Fruit fly (Drosophila melanogaster) whole organism, wandering third instar larva: ENCODE data around the gene rtet.

Source experiments
- Abd-B ChIP-seq: fragments of >200 bp; optimal IDR thresholded peaks from 2 replicates; lab custom pipeline; 2017; ENCODE audit warnings: missing biosample characterization, missing genetic modification characterization
- CG32264 ChIP-seq: fragments of 200-800 bp; sonication (Bioruptor generic); optimal IDR thresholded peaks from 2 replicates; lab custom pipeline; 2016; ENCODE audit warnings: missing biosample characterization, missing genetic modification characterization
- CG9705 ChIP-seq: fragments of 200-800 bp; sonication (Bioruptor generic); optimal IDR thresholded peaks from 2 replicates; lab custom pipeline; 2018; ENCODE audit warnings: missing biosample characterization, mild to moderate bottlenecking, missing genetic modification characterization
- CrebA ChIP-seq: fragments of 200-800 bp; sonication (Bioruptor generic); optimal IDR thresholded peaks from 2 replicates; lab custom pipeline; 2016; ENCODE audit warnings: missing biosample characterization, mild to moderate bottlenecking, missing genetic modification characterization, borderline replicate concordance
- Dfd ChIP-seq: fragments of >200 bp; optimal IDR thresholded peaks from 2 replicates; lab custom pipeline; 2017; ENCODE audit warnings: missing biosample characterization, missing genetic modification characterization
- Dif ChIP-seq: fragments of 200-275, 200-300 bp; sonication (Bioruptor generic); optimal IDR thresholded peaks from 2 replicates; lab custom pipeline; 2018; ENCODE audit warnings: missing biosample characterization, missing genetic modification characterization; ENCODE audit not compliant: partially characterized antibody
- GATAd ChIP-seq: sonication (Bioruptor generic); optimal IDR thresholded peaks from 2 replicates; lab custom pipeline; 2016; ENCODE audit warnings: missing biosample characterization, missing genetic modification characterization
- HLH106 ChIP-seq: fragments of 200-800 bp; optimal IDR thresholded peaks from 3 replicates; lab custom pipeline; 2019; ENCODE audit warnings: missing biosample characterization, mild to moderate bottlenecking, missing genetic modification characterization, moderate library complexity
- Hnf4 ChIP-seq: fragments of 200-800 bp; sonication (Bioruptor generic); optimal IDR thresholded peaks from 2 replicates; lab custom pipeline; 2016; ENCODE audit warnings: missing biosample characterization, mild to moderate bottlenecking, missing genetic modification characterization
- Hr78 ChIP-seq: fragments of >200 bp; optimal IDR thresholded peaks from 2 replicates; lab custom pipeline; 2017; ENCODE audit warnings: missing biosample characterization, missing genetic modification characterization
- Hr83 ChIP-seq: fragments of 200-300 bp; sonication (Bioruptor generic); optimal IDR thresholded peaks from 2 replicates; lab custom pipeline; 2016; ENCODE audit warnings: missing biosample characterization, mild to moderate bottlenecking, missing genetic modification characterization, moderate library complexity; ENCODE audit not compliant: poor library complexity, severe bottlenecking
- Jra ChIP-seq: sonication (Bioruptor generic); optimal IDR thresholded peaks from 2 replicates; lab custom pipeline; 2016; ENCODE audit warnings: missing biosample characterization, missing genetic modification characterization
- Mio ChIP-seq: sonication (Bioruptor generic); optimal IDR thresholded peaks from 2 replicates; lab custom pipeline; 2016; ENCODE audit warnings: missing biosample characterization, missing genetic modification characterization
- Myc ChIP-seq: fragments of >200 bp; optimal IDR thresholded peaks from 2 replicates; lab custom pipeline; 2017
- N ChIP-seq: fragments of >200 bp; optimal IDR thresholded peaks from 2 replicates; lab custom pipeline; 2018; ENCODE audit warnings: missing biosample characterization, missing external identifiers, missing genetic modification characterization
- OdsH ChIP-seq: fragments of 200-800 bp; sonication (Bioruptor generic); optimal IDR thresholded peaks from 2 replicates; lab custom pipeline; 2016; ENCODE audit warnings: missing biosample characterization, mild to moderate bottlenecking, missing genetic modification characterization
- Rel ChIP-seq, 2 experiments: fragments of 200-800 bp; sonication (Bioruptor generic) in 1 of 2; optimal IDR thresholded peaks; 2 replicates in 1 of 2; 3 replicates in 1 of 2; lab custom pipeline; 2016 to 2019; ENCODE audit warnings: mild to moderate bottlenecking in 2 of 2, missing biosample characterization in 2 of 2, missing genetic modification characterization in 2 of 2, moderate library complexity in 1 of 2
- Sp1 ChIP-seq: fragments of 200-800 bp; sonication (Bioruptor generic); optimal IDR thresholded peaks from 3 replicates; lab custom pipeline; 2019; ENCODE audit warnings: missing biosample characterization, mild to moderate bottlenecking, missing genetic modification characterization, moderate library complexity
- Vsx2 ChIP-seq: fragments of 200-300, 225-300 bp; sonication (Bioruptor generic); optimal IDR thresholded peaks from 2 replicates; lab custom pipeline; 2018; ENCODE audit warnings: missing biosample characterization, missing genetic modification characterization; ENCODE audit not compliant: partially characterized antibody
- br ChIP-seq: fragments of 200-800 bp; sonication (Bioruptor generic); optimal IDR thresholded peaks from 2 replicates; lab custom pipeline; 2016; ENCODE audit warnings: missing biosample characterization, missing genetic modification characterization
- brk ChIP-seq: fragments of 200-800 bp; sonication (Bioruptor generic); optimal IDR thresholded peaks from 2 replicates; lab custom pipeline; 2016; ENCODE audit warnings: missing biosample characterization, mild to moderate bottlenecking, missing genetic modification characterization
- dl ChIP-seq, 2 experiments: fragments of 175-275, 200-275 bp in 1 of 2; fragments of 200-275 bp in 1 of 2; sonication (Bioruptor generic); optimal IDR thresholded peaks; lab custom pipeline; 2018; ENCODE audit warnings: mild to moderate bottlenecking in 2 of 2, missing biosample characterization in 2 of 2, missing genetic modification characterization in 2 of 2, moderate library complexity in 2 of 2; ENCODE audit not compliant: partially characterized antibody in 2 of 2, insufficient read depth in 1 of 2
- dmrt93B ChIP-seq: fragments of 200-800 bp; sonication (Bioruptor generic); optimal IDR thresholded peaks from 2 replicates; lab custom pipeline; 2018; ENCODE audit warnings: missing biosample characterization, mild to moderate bottlenecking, missing genetic modification characterization
- dsf ChIP-seq: sonication (Bioruptor generic); optimal IDR thresholded peaks from 2 replicates; lab custom pipeline; 2016; ENCODE audit warnings: missing biosample characterization, missing genetic modification characterization, borderline replicate concordance
- ey ChIP-seq: fragments of 200-800 bp; sonication (Bioruptor generic); optimal IDR thresholded peaks from 2 replicates; lab custom pipeline; 2016; ENCODE audit warnings: missing biosample characterization, missing genetic modification characterization
- foxo ChIP-seq, 2 experiments: fragments of 200-800 bp; sonication (Bioruptor generic); optimal IDR thresholded peaks; 2 replicates in 1 of 2; 3 replicates in 1 of 2; lab custom pipeline; 2016 to 2017; ENCODE audit warnings: missing biosample characterization in 2 of 2, missing genetic modification characterization in 2 of 2
- fru ChIP-seq: fragments of 200-800 bp; sonication (Bioruptor generic); optimal IDR thresholded peaks from 3 replicates; lab custom pipeline; 2016; ENCODE audit warnings: missing biosample characterization, mild to moderate bottlenecking, missing genetic modification characterization
- h ChIP-seq: fragments of 200-800 bp; sonication (Bioruptor generic); optimal IDR thresholded peaks from 3 replicates; lab custom pipeline; 2016; ENCODE audit warnings: missing biosample characterization, mild to moderate bottlenecking, missing genetic modification characterization
- jim ChIP-seq: fragments of 175-275, 200-325 bp; sonication (Bioruptor generic); optimal IDR thresholded peaks from 2 replicates; lab custom pipeline; 2016; ENCODE audit warnings: missing biosample characterization, mild to moderate bottlenecking, missing genetic modification characterization
- lola ChIP-seq: fragments of >200 bp; optimal IDR thresholded peaks from 2 replicates; lab custom pipeline; 2017; ENCODE audit warnings: missing biosample characterization, missing genetic modification characterization
- pan ChIP-seq: fragments of >200 bp; optimal IDR thresholded peaks from 2 replicates; lab custom pipeline; 2017
- psq ChIP-seq: fragments of 200-800 bp; sonication (Bioruptor generic); optimal IDR thresholded peaks from 3 replicates; lab custom pipeline; 2017; ENCODE audit warnings: missing biosample characterization, mild to moderate bottlenecking, missing genetic modification characterization, moderate library complexity
- rgr ChIP-seq: fragments of 200-800 bp; sonication (Bioruptor generic); optimal IDR thresholded peaks from 3 replicates; lab custom pipeline; 2016; ENCODE audit warnings: missing biosample characterization, mild to moderate bottlenecking, missing genetic modification characterization
- sage ChIP-seq: fragments of 200-800 bp; sonication (Bioruptor generic); optimal IDR thresholded peaks from 2 replicates; lab custom pipeline; 2016; ENCODE audit warnings: missing biosample characterization, mild to moderate bottlenecking, missing genetic modification characterization
- sv ChIP-seq: fragments of 200-800 bp; sonication (Bioruptor generic); optimal IDR thresholded peaks from 3 replicates; lab custom pipeline; 2016; ENCODE audit warnings: missing biosample characterization, missing genetic modification characterization
- tai ChIP-seq: sonication (Bioruptor generic); optimal IDR thresholded peaks from 2 replicates; lab custom pipeline; 2016; ENCODE audit warnings: missing biosample characterization, missing genetic modification characterization
- usp ChIP-seq: fragments of >200 bp; optimal IDR thresholded peaks from 2 replicates; lab custom pipeline; 2017; ENCODE audit warnings: missing biosample characterization, missing genetic modification characterization
- woc ChIP-seq: sonication (Bioruptor generic); optimal IDR thresholded peaks from 2 replicates; lab custom pipeline; 2016; ENCODE audit warnings: missing biosample characterization, mild to moderate bottlenecking, missing genetic modification characterization

The rtet gene

dm6 chr3R:21141341-21141740, 33.1 kb downstream of the rtet start:
- TF ChIP-seq jim (GFP tag; lab: Kevin White, UChicago), result no peak
- TF ChIP-seq sv, result no peak
- TF ChIP-seq Vsx2, result no peak
- no peak for TF ChIP-seq dl (GFP tag; optimal IDR thresholded peaks at IDR 0.05; lab: Kevin White, UChicago; ENCODE audit: insufficient read depth in 1 of 2, partially characterized antibody in 2 of 2)
- no peak for TF ChIP-seq Jra
- no peak for TF ChIP-seq CrebA

DNA sequence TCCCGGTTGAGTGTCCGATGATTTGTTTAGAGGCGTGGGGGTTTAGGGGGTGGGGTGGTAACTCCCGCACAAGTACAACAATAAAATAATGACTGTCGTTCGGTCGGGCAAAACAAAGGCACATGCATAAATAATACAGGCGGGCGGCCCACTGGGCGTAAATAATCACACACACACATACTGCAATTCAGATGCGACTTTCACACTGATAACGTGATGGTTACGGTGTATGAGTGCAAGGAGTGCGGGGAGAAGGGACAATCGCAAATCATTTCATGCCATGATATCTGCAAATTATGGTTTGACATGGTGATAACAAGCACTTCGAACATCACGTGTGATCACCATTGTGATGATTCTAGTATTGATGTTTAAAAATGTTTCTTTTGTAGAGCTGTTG, 41.8 kb downstream of the rtet start:
- no peak for TF ChIP-seq Dif (GFP tag; lab: Kevin White, UChicago)
- no peak for TF ChIP-seq tai (GFP tag; lab: Kevin White, UChicago)
- TF ChIP-seq dmrt93B (GFP tag; lab: Kevin White, UChicago), result no peak
- TF ChIP-seq jim (GFP tag; lab: Kevin White, UChicago), result no peak
- no peak for TF ChIP-seq Dfd (GFP tag; lab: Kevin White, UChicago)
- no peak for TF ChIP-seq dsf (GFP tag; lab: Kevin White, UChicago)
- no peak for TF ChIP-seq sage (GFP tag; lab: Kevin White, UChicago)
- TF ChIP-seq OdsH (GFP tag; lab: Kevin White, UChicago), result no peak
- no peak for TF ChIP-seq psq (GFP tag; lab: Kevin White, UChicago)
- no peak for TF ChIP-seq brk (GFP tag; lab: Kevin White, UChicago)
- TF ChIP-seq usp (GFP tag; lab: Kevin White, UChicago), result no peak
- peak; percentile 17 for TF ChIP-seq Sp1 (GFP tag; lab: Kevin White, UChicago)
- TF ChIP-seq br, result peak; percentile 50
- TF ChIP-seq woc (GFP tag; lab: Kevin White, UChicago), result no peak
- TF ChIP-seq Rel (GFP tag; optimal IDR thresholded peaks at IDR 0.05; lab: Kevin White, UChicago), result no peak
- peak; percentile 42 for TF ChIP-seq Rel (tag; optimal IDR thresholded peaks at IDR 0.05; lab: Kevin White, UChicago)
- no peak for TF ChIP-seq Hr83 (GFP tag; lab: Kevin White, UChicago)
- no peak for TF ChIP-seq lola (GFP tag; lab: Kevin White, UChicago)
- no peak for TF ChIP-seq Vsx2
- peak; percentile 3 for TF ChIP-seq fru (GFP tag; lab: Kevin White, UChicago)
- peak; percentile 15 for TF ChIP-seq CrebA
- TF ChIP-seq dl (GFP tag; optimal IDR thresholded peaks at IDR 0.05; lab: Kevin White, UChicago; ENCODE audit: insufficient read depth in 1 of 2, partially characterized antibody in 2 of 2), result no peak
- TF ChIP-seq rgr (GFP tag; lab: Kevin White, UChicago), result peak; percentile 4
- no peak for TF ChIP-seq GATAd (GFP tag; lab: Kevin White, UChicago)
- no peak for TF ChIP-seq Jra
- TF ChIP-seq h (GFP tag; lab: Kevin White, UChicago), result peak; percentile 39
- peak; percentile 28 for TF ChIP-seq Hnf4
- no peak for TF ChIP-seq ey (GFP tag; lab: Kevin White, UChicago)
- TF ChIP-seq foxo (GFP tag; optimal IDR thresholded peaks at IDR 0.05; lab: Kevin White, UChicago), result no peak
- no peak for TF ChIP-seq Abd-B (GFP tag; lab: Kevin White, UChicago)
- TF ChIP-seq Hr78 (GFP tag; lab: Kevin White, UChicago), result no peak
- TF ChIP-seq CG9705 (GFP tag; lab: Kevin White, UChicago), result no peak
- no peak for TF ChIP-seq Myc (lab: Kevin White, UChicago)
- no peak for TF ChIP-seq CG32264 (GFP tag; lab: Kevin White, UChicago)
- no peak for TF ChIP-seq Mio (GFP tag; lab: Kevin White, UChicago)
- TF ChIP-seq sv, result no peak
- TF ChIP-seq HLH106 (tag; lab: Kevin White, UChicago), result no peak
- TF ChIP-seq N, result no peak
- TF ChIP-seq pan (lab: Kevin White, UChicago), result no peak
